Fruit fly (Drosophila melanogaster) whole organism, embryonic: ENCODE data around the gene SoxN.

ENCODE experiments used
- BEAF-32 ChIP-seq: fragments of 200-800 bp; sonication (Bioruptor generic); optimal IDR thresholded peaks from 3 replicates; lab custom pipeline; 2017; ENCODE audit warnings: missing biosample characterization, missing genetic modification characterization, mild to moderate bottlenecking, moderate library complexity, missing genetic modification reagents
- CG1024 ChIP-seq: fragments of 200-800 bp; sonication (Bioruptor generic); IDR thresholded peaks from 2 replicates; pipeline ENCODE4 v1.3.6; 2022; ENCODE audit warnings: missing biosample characterization, missing genetic modification characterization
- CG10274 ChIP-seq: fragments of 200-800 bp; sonication (Bioruptor generic); optimal IDR thresholded peaks from 3 replicates; lab custom pipeline; 2017; ENCODE audit warnings: missing biosample characterization, mild to moderate bottlenecking, missing genetic modification characterization
- CG11247 ChIP-seq: fragments of 200-800 bp; sonication (Bioruptor generic); IDR thresholded peaks from 2 replicates; pipeline ENCODE4 v1.3.6; 2022; ENCODE audit warnings: missing biosample characterization, missing genetic modification characterization
- CG12299 ChIP-seq: fragments of 200-800 bp; sonication (Bioruptor generic); optimal IDR thresholded peaks from 2 replicates; lab custom pipeline; 2018; ENCODE audit warnings: missing biosample characterization, mild to moderate bottlenecking, missing genetic modification characterization
- CG15073 ChIP-seq: fragments of 200-800 bp; sonication (Bioruptor generic); optimal IDR thresholded peaks from 2 replicates; lab custom pipeline; 2016; ENCODE audit warnings: missing biosample characterization, missing genetic modification characterization
- CG17568 ChIP-seq: fragments of 200-800 bp; sonication (Bioruptor generic); optimal IDR thresholded peaks from 2 replicates; lab custom pipeline; 2018; ENCODE audit warnings: missing biosample characterization, mild to moderate bottlenecking, missing genetic modification characterization, moderate library complexity
- CG1792 ChIP-seq: fragments of 200-800 bp; sonication (Bioruptor generic); optimal IDR thresholded peaks from 2 replicates; lab custom pipeline; 2016; ENCODE audit warnings: missing biosample characterization, missing genetic modification characterization
- CG18476 ChIP-seq: fragments of 200-800 bp; sonication (Bioruptor generic); optimal IDR thresholded peaks from 2 replicates; lab custom pipeline; 2016; ENCODE audit warnings: missing biosample characterization, mild to moderate bottlenecking, missing genetic modification characterization
- CG2116 ChIP-seq: fragments of 200-800 bp; sonication (Bioruptor generic); optimal IDR thresholded peaks from 3 replicates; lab custom pipeline; 2018; ENCODE audit warnings: missing biosample characterization, mild to moderate bottlenecking, missing genetic modification characterization
- CG6272 ChIP-seq: fragments of 200-800 bp; sonication (Bioruptor generic); IDR thresholded peaks from 2 replicates; pipeline ENCODE4 v1.3.6; 2022; ENCODE audit warnings: missing biosample characterization, missing genetic modification characterization
- CG6765 ChIP-seq: fragments of 200-800 bp; sonication (Bioruptor generic); optimal IDR thresholded peaks from 3 replicates; lab custom pipeline; 2017; ENCODE audit warnings: missing biosample characterization, mild to moderate bottlenecking, missing genetic modification characterization
- CG9727 ChIP-seq: fragments of 200-800 bp; sonication (Bioruptor generic); optimal IDR thresholded peaks from 3 replicates; lab custom pipeline; 2017; ENCODE audit warnings: missing biosample characterization, mild to moderate bottlenecking, missing genetic modification characterization
- CrebB ChIP-seq: fragments of 200-800 bp; sonication (Bioruptor generic); optimal IDR thresholded peaks from 3 replicates; lab custom pipeline; 2018; ENCODE audit warnings: missing biosample characterization, mild to moderate bottlenecking, missing genetic modification characterization
- D ChIP-seq, 2 experiments: fragments of 200-800 bp in 1 of 2; fragments of >200 bp in 1 of 2; sonication (Bioruptor generic) in 1 of 2; optimal IDR thresholded peaks; 2 replicates in 1 of 2; 3 replicates in 1 of 2; lab custom pipeline; 2017; ENCODE audit warnings: mild to moderate bottlenecking in 1 of 2, missing biosample characterization in 1 of 2, missing genetic modification characterization in 1 of 2, missing genetic modification reagents in 1 of 2
- Deaf1 ChIP-seq: fragments of 200-800 bp; optimal IDR thresholded peaks from 3 replicates; lab custom pipeline; 2019; ENCODE audit warnings: missing biosample characterization, mild to moderate bottlenecking, missing genetic modification characterization, moderate library complexity
- Ets65A ChIP-seq: fragments of 200-800 bp; sonication (Bioruptor generic); peaks from one replicate; lab custom pipeline; 2016; ENCODE audit warnings: missing biosample characterization, missing genetic modification characterization
- Gug ChIP-seq: fragments of 200-800 bp; sonication (Bioruptor generic); IDR thresholded peaks from 4 replicates; pipeline ENCODE4 v1.3.6; 2022; ENCODE audit warnings: missing biosample characterization, missing genetic modification characterization
- Lhr ChIP-seq: fragments of 200-800 bp; sonication (Bioruptor generic); optimal IDR thresholded peaks from 3 replicates; lab custom pipeline; 2017; ENCODE audit warnings: mild to moderate bottlenecking, missing biosample characterization, missing genetic modification reagents, missing genetic modification characterization
- Six4 ChIP-seq: fragments of 200-800 bp; sonication (Bioruptor generic); optimal IDR thresholded peaks from 2 replicates; lab custom pipeline; 2016; ENCODE audit warnings: missing biosample characterization, missing genetic modification characterization
- Sox102F ChIP-seq: fragments of 200-800 bp; sonication (Bioruptor generic); optimal IDR thresholded peaks from 2 replicates; lab custom pipeline; 2018; ENCODE audit warnings: missing biosample characterization, mild to moderate bottlenecking, missing genetic modification characterization, moderate library complexity
- Trl ChIP-seq, 3 experiments: fragments of >200 bp in 2 of 3; fragments of 200-800 bp in 1 of 3; sonication (Bioruptor generic) in 1 of 3; optimal IDR thresholded peaks; 2 replicates in 1 of 3; 3 replicates in 2 of 3; lab custom pipeline; 2016 to 2017; ENCODE audit warnings: missing biosample characterization in 1 of 3, missing genetic modification characterization in 1 of 3
- az2 ChIP-seq: fragments of 200-800 bp; sonication (Bioruptor generic); optimal IDR thresholded peaks from 3 replicates; lab custom pipeline; 2016; ENCODE audit warnings: missing biosample characterization, missing genetic modification characterization
- bab2 ChIP-seq: fragments of 200-800 bp; sonication (Bioruptor generic); optimal IDR thresholded peaks from 2 replicates; lab custom pipeline; 2016; ENCODE audit warnings: missing biosample characterization, missing genetic modification characterization
- bowl ChIP-seq: fragments of 200-800 bp; sonication (Bioruptor generic); IDR thresholded peaks from 2 replicates; pipeline ENCODE4 v1.3.6; 2022; ENCODE audit warnings: missing biosample characterization, missing genetic modification characterization
- cato ChIP-seq: fragments of 200-800 bp; sonication (Bioruptor generic); optimal IDR thresholded peaks from 2 replicates; lab custom pipeline; 2016; ENCODE audit warnings: missing biosample characterization, missing genetic modification characterization, borderline replicate concordance
- chif ChIP-seq, 2 experiments: fragments of 200-800 bp; sonication (Bioruptor generic); optimal IDR thresholded peaks; 3 replicates each; lab custom pipeline; 2016; ENCODE audit warnings: missing biosample characterization in 2 of 2, missing genetic modification characterization in 2 of 2
- crol ChIP-seq: fragments of 200-800 bp; sonication (Bioruptor generic); IDR thresholded peaks from 2 replicates; pipeline ENCODE4 v1.3.6; 2022; ENCODE audit warnings: missing biosample characterization, missing genetic modification characterization
- fd64A ChIP-seq: fragments of 200-800 bp; sonication (Bioruptor generic); optimal IDR thresholded peaks from 3 replicates; lab custom pipeline; 2018; ENCODE audit warnings: missing biosample characterization, mild to moderate bottlenecking, missing genetic modification characterization
- gsb ChIP-seq: fragments of 200-800 bp; sonication (Bioruptor generic); IDR thresholded peaks from 2 replicates; pipeline ENCODE4 v1.3.6; 2022; ENCODE audit warnings: missing biosample characterization, missing genetic modification characterization
- gsb-n ChIP-seq: fragments of 200-800 bp; sonication (Bioruptor generic); optimal IDR thresholded peaks from 3 replicates; lab custom pipeline; 2018; ENCODE audit warnings: missing biosample characterization, mild to moderate bottlenecking, missing genetic modification characterization
- h ChIP-seq: fragments of >200 bp; optimal IDR thresholded peaks from 2 replicates; lab custom pipeline; 2017
- lola ChIP-seq, 3 experiments: fragments of >200 bp in 2 of 3; fragments of 200-800 bp in 1 of 3; sonication (Bioruptor generic) in 1 of 3; optimal IDR thresholded peaks; 2 replicates each; lab custom pipeline; 2017 to 2019; ENCODE audit warnings: missing biosample characterization in 3 of 3, missing genetic modification characterization in 3 of 3, mild to moderate bottlenecking in 1 of 3, moderate library complexity in 1 of 3
- mld ChIP-seq: fragments of 200-800 bp; sonication (Bioruptor generic); IDR thresholded peaks from 3 replicates; pipeline ENCODE4 v1.3.6; 2022; ENCODE audit warnings: missing biosample characterization, missing genetic modification characterization; ENCODE audit not compliant: partially characterized antibody
- pan ChIP-seq, 4 experiments: fragments of >200 bp in 3 of 4; fragments of 200-800 bp in 1 of 4; sonication (Bioruptor generic) in 1 of 4; optimal IDR thresholded peaks in 3 of 4; IDR thresholded peaks in 1 of 4; 2 replicates each; pipeline versions ENCODE4 v1.3.6 to Lab custom; 2017 to 2022; ENCODE audit warnings: missing biosample characterization in 2 of 4, missing genetic modification characterization in 2 of 4, mixed read lengths in 1 of 4
- pb ChIP-seq: fragments of 200-800 bp; sonication (Bioruptor generic); optimal IDR thresholded peaks from 3 replicates; lab custom pipeline; 2016; ENCODE audit warnings: missing biosample characterization, missing genetic modification characterization
- peb ChIP-seq: fragments of 200-800 bp; sonication (Bioruptor generic); IDR thresholded peaks from 2 replicates; pipeline ENCODE4 v1.3.6; 2022; ENCODE audit warnings: missing biosample characterization, missing genetic modification characterization
- prd ChIP-seq, 3 experiments: fragments of >200 bp in 2 of 3; fragments of 200-800 bp in 1 of 3; sonication (Bioruptor generic) in 1 of 3; optimal IDR thresholded peaks in 2 of 3; IDR thresholded peaks in 1 of 3; 2 replicates in 2 of 3; 3 replicates in 1 of 3; pipeline versions ENCODE4 v1.3.6 to Lab custom; 2017 to 2022; ENCODE audit warnings: missing biosample characterization in 1 of 3, missing genetic modification characterization in 1 of 3
- pros ChIP-seq: fragments of 200-800 bp; sonication (Bioruptor generic); optimal IDR thresholded peaks from 3 replicates; lab custom pipeline; 2019; ENCODE audit warnings: missing biosample characterization, mild to moderate bottlenecking, missing genetic modification characterization, moderate library complexity
- repo ChIP-seq: fragments of 200-800 bp; sonication (Bioruptor generic); optimal IDR thresholded peaks from 2 replicates; lab custom pipeline; 2016; ENCODE audit warnings: missing biosample characterization, missing genetic modification characterization
- tll ChIP-seq, 2 experiments: fragments of 200-800 bp in 1 of 2; fragments of >200 bp in 1 of 2; sonication (Bioruptor generic) in 1 of 2; optimal IDR thresholded peaks; 2 replicates each; lab custom pipeline; 2017 to 2019; ENCODE audit warnings: missing biosample characterization in 2 of 2, missing genetic modification characterization in 2 of 2, mild to moderate bottlenecking in 1 of 2, moderate library complexity in 1 of 2
- tx ChIP-seq: fragments of 200-800 bp; sonication (Bioruptor generic); optimal IDR thresholded peaks from 2 replicates; lab custom pipeline; 2016; ENCODE audit warnings: missing biosample characterization, missing genetic modification characterization
- vfl ChIP-seq: fragments of 200-800 bp; sonication (Bioruptor generic); optimal IDR thresholded peaks from 2 replicates; lab custom pipeline; 2016; ENCODE audit warnings: missing biosample characterization, missing genetic modification characterization
- zen ChIP-seq: fragments of 200-800 bp; sonication (Bioruptor generic); optimal IDR thresholded peaks from 3 replicates; lab custom pipeline; 2018; ENCODE audit warnings: missing biosample characterization, mild to moderate bottlenecking, missing genetic modification characterization, moderate library complexity

Gene SoxN

DNA sequence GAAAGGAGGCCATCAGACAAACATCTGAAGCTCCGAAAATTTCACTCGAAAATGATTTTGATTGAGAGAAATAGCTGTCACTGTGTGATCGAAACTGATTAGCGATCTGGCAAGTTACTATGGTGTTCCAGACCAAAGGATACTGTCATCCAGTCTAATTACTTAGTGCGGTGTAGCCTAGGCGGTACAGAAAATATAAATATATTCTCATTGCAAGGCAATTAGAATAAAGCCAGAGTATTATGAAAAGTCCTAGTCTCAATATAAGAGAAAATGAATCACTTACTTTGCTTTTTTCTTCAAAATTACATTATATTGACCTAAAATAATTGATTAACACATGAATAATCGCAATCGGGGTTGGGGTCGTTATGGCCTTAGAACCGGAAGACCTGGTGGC lies 39.1 kb downstream of the SoxN start, which contains the start of gene CG32988:
Gene CG32988 (plus strand): TSS at position 301 of the 400 bp plus-strand sequence.
- TF ChIP-seq gsb (GFP tag; lab: Robert Waterston, UW) (no peak), lola (GFP tag; optimal IDR thresholded peaks at IDR 0.05; lab: Kevin White, UChicago) (no peak), Lhr (GFP tag; lab: Kevin White, UChicago) (no peak), repo (GFP tag; lab: Kevin White, UChicago) (no peak), CG6765 (GFP tag; lab: Kevin White, UChicago) (no peak), bab2 (GFP tag; lab: Kevin White, UChicago) (no peak), CG6272 (no peak), mld (no peak), CG2116 (GFP tag; lab: Kevin White, UChicago) (no peak), CG18476 (GFP tag; lab: Kevin White, UChicago) (no peak), chif (GFP tag; optimal IDR thresholded peaks at IDR 0.05; lab: Kevin White, UChicago) (no peak), CG12299 (no peak)

DNA sequence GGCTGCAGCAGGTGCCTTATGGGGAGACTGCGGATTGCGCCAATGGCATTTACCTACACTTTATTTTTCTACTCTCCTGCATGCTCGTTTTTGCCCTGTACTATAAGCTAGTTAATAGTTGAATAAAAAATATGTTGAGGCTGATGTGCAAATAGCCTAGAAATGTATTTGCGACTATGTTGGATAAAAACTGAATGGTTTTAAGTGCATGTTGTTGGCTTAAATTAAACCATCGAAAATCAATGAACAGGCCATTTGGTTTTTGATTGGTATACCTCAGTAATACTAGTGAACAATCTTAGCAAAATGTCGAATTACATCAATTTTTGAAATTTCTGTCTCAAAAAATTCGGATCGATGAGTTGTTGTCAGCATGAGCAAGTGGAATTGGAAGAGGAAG lies 40.1 kb downstream of the SoxN start, which contains the start of gene CG32983:
Gene CG32983 (plus strand): TSS at position 301 of the 400 bp plus-strand sequence.
- TF ChIP-seq tx (no peak), Sox102F (no peak), fd64A (GFP tag; lab: Kevin White, UChicago) (no peak), pan (optimal IDR thresholded peaks at IDR 0.05; lab: Kevin White, UChicago) (no peak), pan (GFP tag; optimal IDR thresholded peaks at IDR 0.05 in 1 of 2, IDR thresholded peaks at IDR 0.05 in 1 of 2) (no peak), CG11247 (GFP tag; lab: Robert Waterston, UW) (no peak)

DNA sequence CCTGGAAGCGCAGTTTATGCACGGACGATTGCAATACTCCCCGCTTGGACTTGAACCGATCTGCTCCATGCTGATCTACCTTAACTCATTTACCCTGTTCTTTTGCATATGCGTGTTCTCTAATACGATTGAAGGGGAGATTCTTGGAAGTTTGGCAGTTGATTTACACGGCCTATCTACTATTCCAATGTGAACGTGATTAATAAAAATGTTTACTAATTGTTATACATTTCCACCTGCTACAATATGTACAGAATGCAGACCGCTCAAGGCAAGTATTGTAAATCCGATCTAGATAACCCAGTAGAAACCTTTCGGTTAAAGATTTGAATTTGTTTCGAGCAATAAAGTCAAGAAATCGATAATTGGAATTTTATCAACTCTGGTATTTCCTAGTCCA lies 41.0 kb downstream of the SoxN start, which contains the start of gene CG9483:
Gene CG9483 (plus strand): TSS at position 301 of the 400 bp plus-strand sequence.
- TF ChIP-seq CG17568 (GFP tag; lab: Kevin White, UChicago) = no peak
- TF ChIP-seq CG10274 (GFP tag; lab: Kevin White, UChicago) = no peak
- no peak for TF ChIP-seq crol
- TF ChIP-seq Deaf1 = no peak
- no peak for TF ChIP-seq Six4
- TF ChIP-seq az2 (GFP tag; lab: Kevin White, UChicago) = no peak
- TF ChIP-seq peb (GFP tag; lab: Robert Waterston, UW) = no peak
- TF ChIP-seq Trl (optimal IDR thresholded peaks at IDR 0.05; lab: Kevin White, UChicago) = no peak
- no peak for TF ChIP-seq Trl (GFP tag; optimal IDR thresholded peaks at IDR 0.05; lab: Kevin White, UChicago)
- no peak for TF ChIP-seq vfl (GFP tag; lab: Kevin White, UChicago)
- TF ChIP-seq cato = no peak

DNA sequence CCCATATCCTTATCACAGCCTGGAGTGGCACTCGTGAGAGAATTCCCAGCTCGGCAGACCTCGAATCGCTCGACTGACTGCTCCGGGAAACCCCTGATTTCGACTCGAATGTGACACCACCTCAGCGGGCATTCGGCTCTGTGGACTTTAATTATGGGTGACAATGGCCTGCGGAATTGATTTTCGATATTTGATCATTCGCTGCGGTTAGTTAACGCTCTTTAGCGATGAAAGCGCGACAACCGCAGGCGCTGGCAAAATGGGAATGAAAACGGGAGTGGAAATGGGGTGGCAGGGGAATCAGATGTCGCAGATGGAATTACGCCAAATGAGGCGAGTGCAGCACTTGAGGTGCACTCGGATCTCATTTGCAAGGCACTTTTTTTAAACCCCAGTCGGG lies 46.2 kb downstream of the SoxN start:
- no peak for TF ChIP-seq CG15073 (GFP tag; lab: Kevin White, UChicago)
- TF ChIP-seq gsb-n (tag; lab: Kevin White, UChicago) = peak; percentile 66
- peak; percentile 58 for TF ChIP-seq pros (GFP tag; lab: Kevin White, UChicago)
- TF ChIP-seq, all 482 proteins: peak for 2

DNA sequence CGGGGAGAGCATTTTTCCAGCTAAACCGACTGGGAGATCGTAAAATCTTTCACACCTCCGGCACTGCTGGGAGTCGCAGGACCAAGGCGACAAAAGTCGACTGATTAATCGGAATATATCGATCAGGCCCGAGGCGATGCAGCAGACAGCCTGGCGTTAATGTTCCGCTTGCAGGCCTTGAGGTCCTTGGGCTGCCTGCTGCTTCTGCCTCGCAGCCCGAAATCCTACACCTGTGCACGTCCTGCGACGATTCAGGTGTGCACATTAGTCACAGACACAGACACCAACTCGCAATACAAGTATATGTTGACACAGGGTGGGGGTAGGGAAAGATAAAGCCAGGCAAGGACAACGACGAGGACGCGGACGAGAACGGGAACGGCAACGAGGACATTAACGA lies 50.4 kb downstream of the SoxN start:
- TF ChIP-seq CG9727 (GFP tag; lab: Kevin White, UChicago) (no peak), CG1024 (GFP tag; lab: Robert Waterston, UW) (no peak), h (lab: Kevin White, UChicago) (no peak), pb (no peak), CG1792 (GFP tag; lab: Kevin White, UChicago) (no peak), zen (tag; lab: Kevin White, UChicago) (peak; percentile 90), BEAF-32 (GFP tag; lab: Kevin White, UChicago) (no peak), prd (optimal IDR thresholded peaks at IDR 0.05; lab: Kevin White, UChicago) (no peak), prd (GFP tag; IDR thresholded peaks at IDR 0.05; lab: Robert Waterston, UW) (peak; percentile 25; the same call in 1 of the 3 replicates), Ets65A (GFP tag; lab: Kevin White, UChicago) (peak; percentile 27), CrebB (tag; lab: Kevin White, UChicago) (no peak), Gug (no peak), D (optimal IDR thresholded peaks at IDR 0.05; lab: Kevin White, UChicago) (peak; percentile 76), D (GFP tag; optimal IDR thresholded peaks at IDR 0.05; lab: Kevin White, UChicago) (no peak), bowl (GFP tag; lab: Robert Waterston, UW) (no peak), tll (GFP tag; optimal IDR thresholded peaks at IDR 0.05; lab: Kevin White, UChicago) (peak in 1 of 2 experiments; percentile 58)
